Worm (Caenorhabditis elegans) whole organism, L1 larva: ENCODE data around the gene Y22D7AL.7.
A peak's percentile ranks its signal among the peaks of the same experiment; 100 is the strongest.

ENCODE experiments used
- C04F5.9 ChIP-seq: sonication (generic microtip); optimal IDR thresholded peaks from 2 replicates; lab custom pipeline; 2016; ENCODE audit warnings: missing genetic modification characterization, missing compliant biosample characterization
- C34B4.2 ChIP-seq: sonication (generic microtip); optimal IDR thresholded peaks from 2 replicates; lab custom pipeline; 2017; ENCODE audit warnings: mild to moderate bottlenecking, missing genetic modification characterization, missing compliant biosample characterization
- F16B12.6 ChIP-seq: fragments of 150-350 bp; optimal IDR thresholded peaks from 2 replicates; lab custom pipeline; 2014; ENCODE audit warnings: missing biosample characterization, missing genetic modification characterization
- Y116A8C.19 ChIP-seq: sonication (generic microtip); optimal IDR thresholded peaks from 2 replicates; lab custom pipeline; 2016; ENCODE audit warnings: missing compliant biosample characterization, missing genetic modification characterization, borderline replicate concordance
- aha-1 ChIP-seq: fragments of 150-350 bp; optimal IDR thresholded peaks from 2 replicates; lab custom pipeline; 2014; ENCODE audit warnings: missing biosample characterization, missing genetic modification characterization
- aly-2 ChIP-seq: fragments of 150-350 bp; optimal IDR thresholded peaks from 2 replicates; lab custom pipeline; 2014; ENCODE audit warnings: missing biosample characterization, missing genetic modification characterization
- ceh-63 ChIP-seq: fragments of 200-800 bp; sonication (Bioruptor generic); optimal IDR thresholded peaks from 2 replicates; lab custom pipeline; 2018; ENCODE audit warnings: mild to moderate bottlenecking, missing genetic modification characterization, missing compliant biosample characterization
- ceh-82 ChIP-seq, 3 experiments: fragments of 150-350 bp in 1 of 3; sonication (generic microtip) in 2 of 3; optimal IDR thresholded peaks; 2 replicates each; lab custom pipeline; 2014 to 2017; ENCODE audit warnings: missing biosample characterization in 3 of 3, missing genetic modification characterization in 3 of 3
- ceh-88 ChIP-seq: fragments of 200-800 bp; sonication (Bioruptor generic); IDR thresholded peaks from 2 replicates; pipeline ENCODE4 v1.3.6; 2022; ENCODE audit warnings: missing genetic modification characterization, missing compliant biosample characterization
- ceh-90 ChIP-seq: sonication (generic microtip); optimal IDR thresholded peaks from 2 replicates; lab custom pipeline; 2016; ENCODE audit warnings: missing genetic modification characterization, missing compliant biosample characterization
- dsc-1 ChIP-seq: sonication (generic microtip); optimal IDR thresholded peaks from 2 replicates; lab custom pipeline; 2016; ENCODE audit warnings: mild to moderate bottlenecking, missing genetic modification characterization, missing compliant biosample characterization
- efl-1 ChIP-seq, 4 experiments: fragments of 150-350 bp; optimal IDR thresholded peaks in 3 of 4; peaks in 1 of 4; 1 replicate in 1 of 4; 2 replicates in 3 of 4; lab custom pipeline; 2014; ENCODE audit warnings: missing biosample characterization in 2 of 4, missing genetic modification characterization in 2 of 4, missing genetic modification reagents in 2 of 4
- elt-3 ChIP-seq, 6 experiments: fragments of 150-350 bp in 1 of 6; sonication (generic microtip); optimal IDR thresholded peaks; 2 replicates each; lab custom pipeline; 2017 to 2018; ENCODE audit warnings: missing biosample characterization in 6 of 6, missing genetic modification characterization in 6 of 6, inconsistent platforms in 1 of 6
- grh-1 ChIP-seq: fragments of 200-800 bp; sonication (Bioruptor generic); IDR thresholded peaks from 2 replicates; pipeline ENCODE4 v1.3.6; 2022; ENCODE audit warnings: missing genetic modification reagents, missing genetic modification characterization, missing compliant biosample characterization
- hlh-4 ChIP-seq: sonication (generic microtip); optimal IDR thresholded peaks from 2 replicates; lab custom pipeline; 2016; ENCODE audit warnings: mild to moderate bottlenecking, missing genetic modification characterization, missing compliant biosample characterization
- hpl-2 ChIP-seq: fragments of 150-350 bp; optimal IDR thresholded peaks from 2 replicates; lab custom pipeline; 2014; ENCODE audit warnings: missing biosample characterization, missing genetic modification reagents, missing genetic modification characterization
- isw-1 ChIP-seq: fragments of 200-800 bp; sonication (Bioruptor generic); IDR thresholded peaks from 2 replicates; pipeline ENCODE4 v1.3.6; 2022; ENCODE audit warnings: missing genetic modification characterization, missing compliant biosample characterization
- jun-1 ChIP-seq: fragments of 150-350 bp; optimal IDR thresholded peaks from 2 replicates; lab custom pipeline; 2014; ENCODE audit warnings: missing biosample characterization, missing genetic modification reagents, missing genetic modification characterization
- lin-13 ChIP-seq: fragments of 150-350 bp; optimal IDR thresholded peaks from 2 replicates; lab custom pipeline; 2014; ENCODE audit warnings: missing biosample characterization, missing genetic modification reagents, missing genetic modification characterization
- lin-35 ChIP-seq, 2 experiments: fragments of 150-350 bp; optimal IDR thresholded peaks; 2 replicates each; lab custom pipeline; 2014; ENCODE audit warnings: missing biosample characterization in 2 of 2, missing genetic modification characterization in 2 of 2, missing genetic modification reagents in 2 of 2
- mab-9 ChIP-seq: fragments of 200-800 bp; sonication (Bioruptor generic); IDR thresholded peaks from 2 replicates; pipeline ENCODE4 v1.3.6; 2022; ENCODE audit warnings: missing genetic modification reagents, missing genetic modification characterization, missing compliant biosample characterization
- mdl-1 ChIP-seq, 2 experiments: fragments of 150-350 bp; optimal IDR thresholded peaks; 2 replicates each; lab custom pipeline; 2014 to 2017; ENCODE audit warnings: missing biosample characterization in 2 of 2, missing genetic modification characterization in 2 of 2, inconsistent platforms in 1 of 2
- mep-1 ChIP-seq: fragments of 150-350 bp; optimal IDR thresholded peaks from 2 replicates; lab custom pipeline; 2014; ENCODE audit warnings: missing biosample characterization, missing genetic modification characterization
- nhr-20 ChIP-seq: sonication (generic microtip); optimal IDR thresholded peaks from 2 replicates; lab custom pipeline; 2016; ENCODE audit warnings: mild to moderate bottlenecking, missing genetic modification characterization, missing compliant biosample characterization
- nhr-237 ChIP-seq: fragments of 150-350 bp; optimal IDR thresholded peaks from 2 replicates; lab custom pipeline; 2014; ENCODE audit warnings: missing biosample characterization, missing genetic modification characterization
- nhr-47 ChIP-seq: sonication (generic microtip); optimal IDR thresholded peaks from 2 replicates; lab custom pipeline; 2016; ENCODE audit warnings: mild to moderate bottlenecking, missing genetic modification characterization, moderate library complexity, missing compliant biosample characterization
- nhr-71 ChIP-seq: sonication (generic microtip); optimal IDR thresholded peaks from 2 replicates; lab custom pipeline; 2016; ENCODE audit warnings: mild to moderate bottlenecking, missing genetic modification characterization, moderate library complexity, missing compliant biosample characterization
- nhr-76 ChIP-seq: sonication (generic microtip); optimal IDR thresholded peaks from 2 replicates; lab custom pipeline; 2017; ENCODE audit warnings: missing biosample characterization, missing genetic modification characterization
- nhr-84 ChIP-seq: sonication (generic microtip); optimal IDR thresholded peaks from 2 replicates; lab custom pipeline; 2017; ENCODE audit warnings: missing biosample characterization, missing genetic modification characterization
- nhr-85 ChIP-seq: sonication (generic microtip); peaks from one replicate; lab custom pipeline; 2016; ENCODE audit warnings: missing genetic modification characterization, inconsistent platforms, missing compliant biosample characterization
- pax-3 ChIP-seq: fragments of 200-800 bp; sonication (Bioruptor generic); optimal IDR thresholded peaks from 2 replicates; lab custom pipeline; 2018; ENCODE audit warnings: mild to moderate bottlenecking, missing genetic modification characterization, moderate library complexity, missing compliant biosample characterization
- pqm-1 ChIP-seq: sonication (generic microtip); optimal IDR thresholded peaks from 3 replicates; lab custom pipeline; 2017; ENCODE audit warnings: missing biosample characterization, missing genetic modification characterization
- rnt-1 ChIP-seq: sonication (generic microtip); optimal IDR thresholded peaks from 2 replicates; lab custom pipeline; 2016; ENCODE audit warnings: mild to moderate bottlenecking, missing genetic modification characterization, moderate library complexity, missing compliant biosample characterization
- skn-1 ChIP-seq: fragments of 150-350 bp; optimal IDR thresholded peaks from 2 replicates; lab custom pipeline; 2014; ENCODE audit warnings: missing biosample characterization, missing genetic modification characterization
- snpc-4 ChIP-seq: fragments of 150-350 bp; optimal IDR thresholded peaks from 2 replicates; lab custom pipeline; 2014; ENCODE audit warnings: missing biosample characterization, missing genetic modification characterization
- sox-4 ChIP-seq: sonication (generic microtip); optimal IDR thresholded peaks from 2 replicates; lab custom pipeline; 2016; ENCODE audit warnings: missing genetic modification characterization, missing compliant biosample characterization
- sptf-1 ChIP-seq: fragments of 150-350 bp; optimal IDR thresholded peaks from 2 replicates; lab custom pipeline; 2014; ENCODE audit warnings: missing biosample characterization, missing genetic modification characterization
- swsn-7 ChIP-seq: sonication (generic microtip); optimal IDR thresholded peaks from 2 replicates; lab custom pipeline; 2016; ENCODE audit warnings: missing genetic modification characterization, missing compliant biosample characterization
- tbx-2 ChIP-seq: sonication (generic microtip); optimal IDR thresholded peaks from 2 replicates; lab custom pipeline; 2016; ENCODE audit warnings: missing genetic modification characterization, missing compliant biosample characterization
- tlp-1 ChIP-seq: fragments of 150-350 bp; optimal IDR thresholded peaks from 2 replicates; lab custom pipeline; 2014; ENCODE audit warnings: missing biosample characterization, missing genetic modification characterization
- unc-130 ChIP-seq: fragments of 150-350 bp; optimal IDR thresholded peaks from 2 replicates; lab custom pipeline; 2017; ENCODE audit warnings: missing biosample characterization, missing genetic modification characterization, inconsistent platforms
- vab-15 ChIP-seq: sonication (generic microtip); optimal IDR thresholded peaks from 2 replicates; lab custom pipeline; 2017; ENCODE audit warnings: missing genotype, mild to moderate bottlenecking, missing genetic modification characterization, missing compliant biosample characterization
- xbp-1 ChIP-seq: sonication (generic microtip); optimal IDR thresholded peaks from 2 replicates; lab custom pipeline; 2016; ENCODE audit warnings: missing genetic modification characterization, missing compliant biosample characterization
- zip-4 ChIP-seq: fragments of 200-800 bp; sonication (Bioruptor generic); optimal IDR thresholded peaks from 2 replicates; lab custom pipeline; 2018; ENCODE audit warnings: mild to moderate bottlenecking, missing genetic modification characterization, moderate library complexity, missing compliant biosample characterization
- ztf-11 ChIP-seq, 2 experiments: sonication (generic microtip); optimal IDR thresholded peaks; 2 replicates each; lab custom pipeline; 2016 to 2017; ENCODE audit warnings: missing genetic modification characterization in 2 of 2, missing biosample characterization in 1 of 2, missing compliant biosample characterization in 1 of 2

Y22D7AL.7 gene

ce11 chrIII:1558441-1559159, 18.0 kb upstream of the Y22D7AL.7 start, which contains the start of the genes eelo-1 and Y67D2.2 (continued):
- peak; percentile 24 for TF ChIP-seq zip-4 (GFP tag; lab: Kevin White, UChicago)
- no peak for TF ChIP-seq pqm-1 (tag; lab: Kevin White, UChicago)
- no peak for TF ChIP-seq nhr-76 (tag; lab: Kevin White, UChicago)
- peak; percentile 24 for TF ChIP-seq skn-1 (tag; lab: Kevin White, UChicago)
- TF ChIP-seq sptf-1 (tag; lab: Kevin White, UChicago), result no peak
- TF ChIP-seq lin-13 (GFP tag; lab: Kevin White, UChicago), result peak; percentile 20
- peak; percentile 61 to 69 for TF ChIP-seq lin-35 (GFP tag; optimal IDR thresholded peaks at IDR 0.05; lab: Kevin White, UChicago)
- no peak for TF ChIP-seq grh-1 (GFP tag; lab: Robert Waterston, UW)
- peak; percentile 81 for TF ChIP-seq xbp-1
- TF ChIP-seq efl-1 (optimal IDR thresholded peaks at IDR 0.05; lab: Kevin White, UChicago), result peak; percentile 55 to 80
- peak; percentile 74 to 97 for TF ChIP-seq efl-1 (GFP tag; optimal IDR thresholded peaks at IDR 0.05 in 1 of 2; lab: Kevin White, UChicago)
- TF ChIP-seq nhr-237, result no peak
- peak; percentile 69 for TF ChIP-seq nhr-20 (tag; lab: Kevin White, UChicago)
- TF ChIP-seq jun-1, result no peak
- no peak for TF ChIP-seq aly-2 (tag; lab: Kevin White, UChicago)
- TF ChIP-seq ceh-90, result peak; percentile 24
- TF ChIP-seq dsc-1 (tag; lab: Kevin White, UChicago), result peak; percentile 81
- TF ChIP-seq ceh-63 (GFP tag; lab: Kevin White, UChicago), result no peak
- TF ChIP-seq swsn-7 (tag; lab: Kevin White, UChicago), result peak; percentile 79
- peak in 2 of 6 experiments; percentile 11 to 35 for TF ChIP-seq elt-3 (tag; optimal IDR thresholded peaks at IDR 0.05; lab: Kevin White, UChicago)
- no peak for TF ChIP-seq aha-1 (tag; lab: Kevin White, UChicago)
- no peak for TF ChIP-seq nhr-71 (tag; lab: Kevin White, UChicago)
- peak; percentile 35 for TF ChIP-seq snpc-4 (tag; lab: Kevin White, UChicago)
- TF ChIP-seq C04F5.9, result peak; percentile 49
- peak; percentile 76 for TF ChIP-seq rnt-1
- TF ChIP-seq pax-3 (tag; lab: Kevin White, UChicago), result no peak
- TF ChIP-seq mdl-1 (tag; optimal IDR thresholded peaks at IDR 0.05; lab: Kevin White, UChicago), result no peak
- peak in 1 of 2 experiments; percentile 65 for TF ChIP-seq ztf-11 (tag; optimal IDR thresholded peaks at IDR 0.05; lab: Kevin White, UChicago)
- TF ChIP-seq sox-4, result peak; percentile 53
- no peak for TF ChIP-seq nhr-84 (tag; lab: Kevin White, UChicago)
- TF ChIP-seq tbx-2 (tag; lab: Kevin White, UChicago), result peak; percentile 74
- TF ChIP-seq ceh-88, result no peak
- TF ChIP-seq mep-1 (tag; lab: Kevin White, UChicago), result peak; percentile 92
- peak; percentile 83 for TF ChIP-seq nhr-47 (tag; lab: Kevin White, UChicago)

- TF ChIP-seq isw-1 (GFP tag; lab: Robert Waterston, UW) (no peak), elt-3 (tag; optimal IDR thresholded peaks at IDR 0.05; lab: Kevin White, UChicago) (no peak)
- TF ChIP-seq, all 84 proteins: peak for 0
Observed at ce11 chrIII:1570006-1570405, 6.5 kb upstream of the Y22D7AL.7 start, which contains the start of gene rep-1. rep-1 (plus strand) TSS chrIII:1570306.

ce11 chrIII:1575651-1576050, 900 bp upstream of the Y22D7AL.7 start:
- TF ChIP-seq nhr-85 (no peak), hpl-2 (GFP tag; lab: Kevin White, UChicago) (no peak), ceh-63 (GFP tag; lab: Kevin White, UChicago) (no peak), unc-130 (no peak), vab-15 (tag; lab: Kevin White, UChicago) (no peak), ceh-82 (tag; optimal IDR thresholded peaks at IDR 0.05; lab: Kevin White, UChicago) (no peak), tlp-1 (tag; lab: Kevin White, UChicago) (no peak), mab-9 (GFP tag; lab: Robert Waterston, UW) (no peak), hlh-4 (no peak), ceh-88 (no peak), C34B4.2 (tag; lab: Kevin White, UChicago) (no peak), F16B12.6 (tag; lab: Kevin White, UChicago) (no peak), mep-1 (tag; lab: Kevin White, UChicago) (no peak), Y116A8C.19 (tag; lab: Kevin White, UChicago) (no peak)
